Fruit fly (Drosophila melanogaster): Measurements from ENCODE around the gene hoe2.
A peak's percentile ranks its signal among the peaks of the same experiment; 100 is the strongest.

hoe2 gene

dm6 chr2L:4971329-4971798 is 35.1 kb upstream of the hoe2 start, which contains the start of gene CG14043:
Gene CG14043, plus strand, starts transcription at chr2L:4971702.
- TF ChIP-seq CG33017 (tag; optimal IDR thresholded peaks at IDR 0.05) (no peak), cnc (optimal IDR thresholded peaks at IDR 0.05) (no peak), CG5204 (GFP tag; optimal IDR thresholded peaks at IDR 0.05) (no peak), CG12768 (GFP tag; optimal IDR thresholded peaks at IDR 0.05) (no peak), CG1620 (GFP tag; optimal IDR thresholded peaks at IDR 0.05) (peak; percentile 50), pad (GFP tag; optimal IDR thresholded peaks at IDR 0.05) (peak; percentile 26), CG7101 (tag; optimal IDR thresholded peaks at IDR 0.05) (peak; percentile 25), kay (GFP tag; ENCODE audit: borderline replicate concordance) (no peak), tj (GFP tag; optimal IDR thresholded peaks at IDR 0.05) (peak; percentile 14), bab1 (GFP tag; optimal IDR thresholded peaks at IDR 0.05) (peak; percentile 74), CG7045 (GFP tag; optimal IDR thresholded peaks at IDR 0.05) (no peak), CG14711 (tag; optimal IDR thresholded peaks at IDR 0.05) (peak; percentile 66), ovo (GFP tag; optimal IDR thresholded peaks at IDR 0.05) (no peak), Hr96 (GFP tag; optimal IDR thresholded peaks at IDR 0.05) (no peak), cic (GFP tag; optimal IDR thresholded peaks at IDR 0.05) (peak; percentile 46), Mnt (GFP tag; optimal IDR thresholded peaks at IDR 0.05) (peak; percentile 72), toe (GFP tag; optimal IDR thresholded peaks at IDR 0.05) (no peak), Crg-1 (GFP tag; optimal IDR thresholded peaks at IDR 0.05) (peak; percentile 29), Clk (GFP tag; optimal IDR thresholded peaks at IDR 0.05) (no peak), CG11617 (GFP tag; optimal IDR thresholded peaks at IDR 0.05) (peak; percentile 19)

dm6 chr2L:4968767-4969166 is 32.5 kb upstream of the hoe2 start, which contains the start of the genes Scox and Polr1C:
Gene Scox, minus strand, starts transcription at chr2L:4968935.
Gene Polr1C, plus strand, starts transcription at chr2L:4969004.
- no peak for TF ChIP-seq tj (GFP tag; optimal IDR thresholded peaks at IDR 0.05)
- peak; percentile 87 for TF ChIP-seq Mnt (GFP tag; optimal IDR thresholded peaks at IDR 0.05)

DNA sequence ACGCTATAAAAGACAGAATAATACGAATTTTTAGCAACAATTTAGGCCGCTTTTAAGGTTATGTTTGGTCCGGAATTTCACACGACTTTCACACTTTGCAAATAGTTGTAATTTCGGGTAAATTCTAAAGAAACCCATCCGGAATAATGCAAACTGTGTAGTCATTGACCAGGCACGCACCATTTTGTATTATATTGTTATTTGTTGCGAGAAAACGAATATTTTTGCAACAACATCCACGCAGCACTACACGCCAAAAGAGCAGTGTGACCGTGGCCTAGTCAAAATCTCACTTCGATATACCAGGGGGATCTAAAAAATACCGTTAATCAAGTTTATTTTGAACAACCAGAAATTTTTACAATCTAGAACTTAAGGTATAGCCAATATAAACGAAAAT is 31.3 kb upstream of the hoe2 start, which contains the start of gene eIF3i:
Gene eIF3i, minus strand, starts transcription at position 265 of the 400 bp plus-strand sequence.
- TF ChIP-seq Mnt (GFP tag; optimal IDR thresholded peaks at IDR 0.05) (peak; percentile 50), Crg-1 (GFP tag; optimal IDR thresholded peaks at IDR 0.05) (no peak)

dm6 chr2L:4965923-4966322 is 29.7 kb upstream of the hoe2 start:
- no peak for TF ChIP-seq toe (GFP tag; optimal IDR thresholded peaks at IDR 0.05)
- no peak for TF ChIP-seq CG14711 (tag; optimal IDR thresholded peaks at IDR 0.05)
- TF ChIP-seq Clk (GFP tag; optimal IDR thresholded peaks at IDR 0.05) = no peak
- TF ChIP-seq CG7101 (tag; optimal IDR thresholded peaks at IDR 0.05) = no peak
- TF ChIP-seq bab1 (GFP tag; optimal IDR thresholded peaks at IDR 0.05) = no peak
- TF ChIP-seq CG1620 (GFP tag; optimal IDR thresholded peaks at IDR 0.05) = no peak
- TF ChIP-seq CG11617 (GFP tag; optimal IDR thresholded peaks at IDR 0.05) = no peak
- TF ChIP-seq cic (GFP tag; optimal IDR thresholded peaks at IDR 0.05) = no peak
- TF ChIP-seq ovo (GFP tag; optimal IDR thresholded peaks at IDR 0.05) = no peak
- TF ChIP-seq Crg-1 (GFP tag; optimal IDR thresholded peaks at IDR 0.05) = no peak
- TF ChIP-seq cnc (optimal IDR thresholded peaks at IDR 0.05) = no peak
- TF ChIP-seq Mnt (GFP tag; optimal IDR thresholded peaks at IDR 0.05) = no peak
- no peak for TF ChIP-seq Hr96 (GFP tag; optimal IDR thresholded peaks at IDR 0.05)
- no peak for TF ChIP-seq CG5204 (GFP tag; optimal IDR thresholded peaks at IDR 0.05)
- no peak for TF ChIP-seq pad (GFP tag; optimal IDR thresholded peaks at IDR 0.05)
- TF ChIP-seq CG7045 (GFP tag; optimal IDR thresholded peaks at IDR 0.05) = no peak

- TF ChIP-seq Hr96 (GFP tag; optimal IDR thresholded peaks at IDR 0.05) (no peak), CG7045 (GFP tag; optimal IDR thresholded peaks at IDR 0.05) (no peak), toe (GFP tag; optimal IDR thresholded peaks at IDR 0.05) (no peak), tj (GFP tag; optimal IDR thresholded peaks at IDR 0.05) (peak; percentile 3), kay (GFP tag; ENCODE audit: borderline replicate concordance) (no peak), Clk (GFP tag; optimal IDR thresholded peaks at IDR 0.05) (peak; percentile 2), pad (GFP tag; optimal IDR thresholded peaks at IDR 0.05) (no peak), CG5204 (GFP tag; optimal IDR thresholded peaks at IDR 0.05) (no peak), ovo (GFP tag; optimal IDR thresholded peaks at IDR 0.05) (no peak), cnc (optimal IDR thresholded peaks at IDR 0.05) (no peak), cic (GFP tag; optimal IDR thresholded peaks at IDR 0.05) (no peak), CG11617 (GFP tag; optimal IDR thresholded peaks at IDR 0.05) (peak; percentile 52), CG14711 (tag; optimal IDR thresholded peaks at IDR 0.05) (peak; percentile 96), CG12768 (GFP tag; optimal IDR thresholded peaks at IDR 0.05) (peak; percentile 53), Crg-1 (GFP tag; optimal IDR thresholded peaks at IDR 0.05) (no peak), CG33017 (tag; optimal IDR thresholded peaks at IDR 0.05) (no peak), CG7101 (tag; optimal IDR thresholded peaks at IDR 0.05) (peak; percentile 27), bab1 (GFP tag; optimal IDR thresholded peaks at IDR 0.05) (peak; percentile 13), CG1620 (GFP tag; optimal IDR thresholded peaks at IDR 0.05) (peak; percentile 24), Mnt (GFP tag; optimal IDR thresholded peaks at IDR 0.05) (no peak)
Measured at dm6 chr2L:4965420-4965819, 29.2 kb upstream of the hoe2 start, which contains the start of gene CG34125. Gene CG34125, plus strand, starts transcription at chr2L:4965673.

- TF ChIP-seq CG7101 (tag; optimal IDR thresholded peaks at IDR 0.05) = no peak
Measured at dm6 chr2L:4958111-4958510, 21.9 kb upstream of the hoe2 start, which contains the start of gene CG34124. Gene CG34124, plus strand, starts transcription at chr2L:4958411.
